Worm (Caenorhabditis elegans): Measurements from ENCODE around the gene dhp-2.

- TF ChIP-seq nhr-237 (tag; optimal IDR thresholded peaks at IDR 0.05) = no peak
- no peak for TF ChIP-seq unc-62 (GFP tag; optimal IDR thresholded peaks at IDR 0.05)
- TF ChIP-seq snpc-4 (tag; optimal IDR thresholded peaks at IDR 0.05) = no peak
- no peak for TF ChIP-seq nhr-12 (tag; optimal IDR thresholded peaks at IDR 0.05)
- TF ChIP-seq nhr-76 (tag; optimal IDR thresholded peaks at IDR 0.05) = no peak
- TF ChIP-seq elt-1 (tag; optimal IDR thresholded peaks at IDR 0.05; ENCODE audit: borderline replicate concordance, insufficient read depth) = no peak
- no peak for TF ChIP-seq ces-1 (GFP tag; optimal IDR thresholded peaks at IDR 0.05)
- no peak for TF ChIP-seq ceh-43 (GFP tag; optimal IDR thresholded peaks at IDR 0.05)
- TF ChIP-seq pha-4 (tag; optimal IDR thresholded peaks at IDR 0.05) = no peak
- TF ChIP-seq mab-5 (tag; optimal IDR thresholded peaks at IDR 0.05) = no peak
- no peak for TF ChIP-seq lsy-2 (tag; optimal IDR thresholded peaks at IDR 0.05)
- no peak for TF ChIP-seq unc-39 (tag; optimal IDR thresholded peaks at IDR 0.05)
Measured at ce11 chrIV:10006792-10007191, 28.9 kb downstream of the dhp-2 start, which contains the start of gene C47E12.13.

Measured in whole organism, mixed stage, embryonic.